Fruit fly (Drosophila melanogaster) whole organism, adult: ENCODE measurements around the gene TfIIA-S.

Experiments used
- CG11617 ChIP-seq: fragments of 200-800 bp; sonication (Bioruptor generic); optimal IDR thresholded peaks from 2 replicates; lab custom pipeline; 2017; ENCODE audit warnings: mild to moderate bottlenecking, missing biosample characterization, missing genetic modification reagents, missing genetic modification characterization
- CG12768 ChIP-seq: fragments of 200-800 bp; sonication (Bioruptor generic); optimal IDR thresholded peaks from 2 replicates; lab custom pipeline; 2017; ENCODE audit warnings: missing biosample characterization, missing genetic modification characterization, mild to moderate bottlenecking, moderate library complexity, missing genetic modification reagents
- CG14711 ChIP-seq: fragments of 200-800 bp; sonication (Bioruptor generic); optimal IDR thresholded peaks from 2 replicates; lab custom pipeline; 2018; ENCODE audit warnings: missing biosample characterization, mild to moderate bottlenecking, missing genetic modification characterization, moderate library complexity
- CG1620 ChIP-seq: fragments of 200-800 bp; sonication (Bioruptor generic); optimal IDR thresholded peaks from 2 replicates; lab custom pipeline; 2016; ENCODE audit warnings: missing biosample characterization, missing genetic modification characterization
- CG33017 ChIP-seq: fragments of 200-800 bp; sonication (Bioruptor generic); optimal IDR thresholded peaks from 2 replicates; lab custom pipeline; 2018; ENCODE audit warnings: missing biosample characterization, mild to moderate bottlenecking, missing genetic modification characterization, moderate library complexity
- CG5204 ChIP-seq: fragments of 200-800 bp; sonication (Bioruptor generic); optimal IDR thresholded peaks from 2 replicates; lab custom pipeline; 2016; ENCODE audit warnings: missing biosample characterization, missing genetic modification characterization
- CG7045 ChIP-seq: fragments of 200-800 bp; sonication (Bioruptor generic); optimal IDR thresholded peaks from 2 replicates; lab custom pipeline; 2017; ENCODE audit warnings: missing biosample characterization, mild to moderate bottlenecking, missing genetic modification characterization
- CG7101 ChIP-seq: fragments of 200-800 bp; sonication (Bioruptor generic); optimal IDR thresholded peaks from 2 replicates; lab custom pipeline; 2018; ENCODE audit warnings: missing biosample characterization, mild to moderate bottlenecking, missing genetic modification characterization, moderate library complexity
- Clk ChIP-seq: fragments of 200-800 bp; sonication (Bioruptor generic); optimal IDR thresholded peaks from 2 replicates; lab custom pipeline; 2017; ENCODE audit warnings: missing biosample characterization, missing genetic modification characterization
- Crg-1 ChIP-seq: fragments of 200-800 bp; sonication (Bioruptor generic); optimal IDR thresholded peaks from 2 replicates; lab custom pipeline; 2016; ENCODE audit warnings: missing biosample characterization, missing genetic modification characterization
- Hr96 ChIP-seq: fragments of 200-800 bp; sonication (Bioruptor generic); optimal IDR thresholded peaks from 2 replicates; lab custom pipeline; 2016; ENCODE audit warnings: missing biosample characterization, missing genetic modification characterization
- Mnt ChIP-seq: fragments of 200-800 bp; sonication (Bioruptor generic); optimal IDR thresholded peaks from 2 replicates; lab custom pipeline; 2016; ENCODE audit warnings: missing biosample characterization, mild to moderate bottlenecking, missing genetic modification characterization
- bab1 ChIP-seq: fragments of 200-800 bp; sonication (Bioruptor generic); optimal IDR thresholded peaks from 3 replicates; lab custom pipeline; 2019; ENCODE audit warnings: missing biosample characterization, mild to moderate bottlenecking, missing genetic modification characterization, moderate library complexity
- cic ChIP-seq: fragments of 200-800 bp; sonication (Bioruptor generic); optimal IDR thresholded peaks from 2 replicates; lab custom pipeline; 2017; ENCODE audit warnings: missing biosample characterization, mild to moderate bottlenecking, missing genetic modification characterization, moderate library complexity
- cnc ChIP-seq, 2 experiments: fragments of >200 bp; optimal IDR thresholded peaks; 2 replicates each; lab custom pipeline; 2017
- kay ChIP-seq: fragments of 200-800 bp; sonication (Bioruptor generic); peaks from one replicate; lab custom pipeline; 2016; ENCODE audit warnings: missing biosample characterization, missing genetic modification characterization, borderline replicate concordance
- ovo ChIP-seq: fragments of 200-800 bp; sonication (Bioruptor generic); optimal IDR thresholded peaks from 2 replicates; lab custom pipeline; 2016; ENCODE audit warnings: missing biosample characterization, missing genetic modification characterization
- pad ChIP-seq: fragments of 200-800 bp; sonication (Bioruptor generic); optimal IDR thresholded peaks from 3 replicates; lab custom pipeline; 2017; ENCODE audit warnings: missing biosample characterization, missing genetic modification characterization, mild to moderate bottlenecking, moderate library complexity, missing genetic modification reagents
- tj ChIP-seq: fragments of 200-800 bp; sonication (Bioruptor generic); optimal IDR thresholded peaks from 3 replicates; lab custom pipeline; 2017; ENCODE audit warnings: missing biosample characterization, mild to moderate bottlenecking, missing genetic modification characterization, moderate library complexity
- toe ChIP-seq: fragments of 200-800 bp; sonication (Bioruptor generic); optimal IDR thresholded peaks from 2 replicates; lab custom pipeline; 2016; ENCODE audit warnings: missing biosample characterization, missing genetic modification characterization

The TfIIA-S gene

dm6 chr3R:23903425-23903824 is 12.6 kb upstream of the TfIIA-S start:
- no peak for TF ChIP-seq bab1 (GFP tag; lab: Kevin White, UChicago)
- no peak for TF ChIP-seq CG1620
- no peak for TF ChIP-seq Mnt (GFP tag; lab: Kevin White, UChicago)
- TF ChIP-seq toe (GFP tag; lab: Kevin White, UChicago): no peak
- no peak for TF ChIP-seq cnc (optimal IDR thresholded peaks at IDR 0.05; lab: Kevin White, UChicago)

dm6 chr3R:23902557-23902956 is 11.7 kb upstream of the TfIIA-S start:
- no peak for TF ChIP-seq cic
- no peak for TF ChIP-seq cnc (optimal IDR thresholded peaks at IDR 0.05; lab: Kevin White, UChicago)
- peak; percentile 73 for TF ChIP-seq CG14711
- TF ChIP-seq tj: no peak
- TF ChIP-seq toe (GFP tag; lab: Kevin White, UChicago): no peak

- TF ChIP-seq Clk (no peak), toe (GFP tag; lab: Kevin White, UChicago) (no peak), CG5204 (peak; percentile 17), CG12768 (GFP tag; lab: Kevin White, UChicago) (peak; percentile 19), CG7045 (GFP tag; lab: Kevin White, UChicago) (peak; percentile 27), CG33017 (tag; lab: Kevin White, UChicago) (peak; percentile 26)
Measured at dm6 chr3R:23902034-23902433, 11.2 kb upstream of the TfIIA-S start.

dm6 chr3R:23900092-23900491 is 9.2 kb upstream of the TfIIA-S start:
- no peak for TF ChIP-seq toe (GFP tag; lab: Kevin White, UChicago)
- TF ChIP-seq cnc (optimal IDR thresholded peaks at IDR 0.05; lab: Kevin White, UChicago): no peak
- TF ChIP-seq tj: no peak
- no peak for TF ChIP-seq CG12768 (GFP tag; lab: Kevin White, UChicago)
- TF ChIP-seq cic: no peak
- TF ChIP-seq CG1620: no peak
- no peak for TF ChIP-seq CG7101

- no peak for TF ChIP-seq CG5204
- TF ChIP-seq CG14711: no peak
- TF ChIP-seq ovo (GFP tag; lab: Kevin White, UChicago): no peak
- no peak for TF ChIP-seq CG7101
- TF ChIP-seq bab1 (GFP tag; lab: Kevin White, UChicago): no peak
- no peak for TF ChIP-seq toe (GFP tag; lab: Kevin White, UChicago)
- no peak for TF ChIP-seq CG12768 (GFP tag; lab: Kevin White, UChicago)
- TF ChIP-seq CG1620: no peak
- TF ChIP-seq Hr96 (GFP tag; lab: Kevin White, UChicago): no peak
- TF ChIP-seq CG7045 (GFP tag; lab: Kevin White, UChicago): no peak
- no peak for TF ChIP-seq cnc (optimal IDR thresholded peaks at IDR 0.05; lab: Kevin White, UChicago)
- no peak for TF ChIP-seq Mnt (GFP tag; lab: Kevin White, UChicago)
- no peak for TF ChIP-seq Crg-1
- TF ChIP-seq kay (GFP tag; lab: Kevin White, UChicago): no peak
- TF ChIP-seq CG11617 (GFP tag; lab: Kevin White, UChicago): no peak
Measured at dm6 chr3R:23893460-23893859, 2.6 kb upstream of the TfIIA-S start, which contains the start of gene tbrd-1. tbrd-1 (minus strand) TSS chr3R:23893560.

- TF ChIP-seq cic (no peak), ovo (GFP tag; lab: Kevin White, UChicago) (no peak), pad (GFP tag; lab: Kevin White, UChicago) (peak; percentile 4), CG1620 (peak; percentile 8), CG7045 (GFP tag; lab: Kevin White, UChicago) (no peak), Mnt (GFP tag; lab: Kevin White, UChicago) (peak; percentile 35), toe (GFP tag; lab: Kevin White, UChicago) (no peak), CG11617 (GFP tag; lab: Kevin White, UChicago) (peak; percentile 5), CG5204 (no peak), Clk (no peak), CG7101 (peak; percentile 57), Hr96 (GFP tag; lab: Kevin White, UChicago) (no peak), Crg-1 (no peak), CG14711 (peak; percentile 20), bab1 (GFP tag; lab: Kevin White, UChicago) (peak; percentile 55), cnc (optimal IDR thresholded peaks at IDR 0.05; lab: Kevin White, UChicago) (no peak), tj (peak; percentile 50), CG12768 (GFP tag; lab: Kevin White, UChicago) (no peak), CG33017 (tag; lab: Kevin White, UChicago) (no peak), kay (GFP tag; lab: Kevin White, UChicago) (no peak)
Measured at dm6 chr3R:23889922-23890321, 938 bp downstream of the TfIIA-S start, which contains the start of gene Pli. Pli (minus strand) TSS chr3R:23890052.

- TF ChIP-seq Clk (no peak), toe (GFP tag; lab: Kevin White, UChicago) (no peak), cic (no peak), cnc (optimal IDR thresholded peaks at IDR 0.05; lab: Kevin White, UChicago) (no peak), CG7045 (GFP tag; lab: Kevin White, UChicago) (peak; percentile 22), Mnt (GFP tag; lab: Kevin White, UChicago) (peak; percentile 0), CG33017 (tag; lab: Kevin White, UChicago) (peak; percentile 47), CG12768 (GFP tag; lab: Kevin White, UChicago) (no peak), Hr96 (GFP tag; lab: Kevin White, UChicago) (no peak), tj (no peak), CG14711 (peak; percentile 45), bab1 (GFP tag; lab: Kevin White, UChicago) (peak; percentile 64), pad (GFP tag; lab: Kevin White, UChicago) (peak; percentile 20), ovo (GFP tag; lab: Kevin White, UChicago) (no peak), CG1620 (no peak), CG11617 (GFP tag; lab: Kevin White, UChicago) (no peak), CG7101 (peak; percentile 57), kay (GFP tag; lab: Kevin White, UChicago) (peak; percentile 10), Crg-1 (no peak), CG5204 (no peak)
Measured at dm6 chr3R:23888273-23889220, 2.3 kb downstream of the TfIIA-S start.
